Worm (Caenorhabditis elegans): ENCODE data around the gene cyp-35A5.

DNA sequence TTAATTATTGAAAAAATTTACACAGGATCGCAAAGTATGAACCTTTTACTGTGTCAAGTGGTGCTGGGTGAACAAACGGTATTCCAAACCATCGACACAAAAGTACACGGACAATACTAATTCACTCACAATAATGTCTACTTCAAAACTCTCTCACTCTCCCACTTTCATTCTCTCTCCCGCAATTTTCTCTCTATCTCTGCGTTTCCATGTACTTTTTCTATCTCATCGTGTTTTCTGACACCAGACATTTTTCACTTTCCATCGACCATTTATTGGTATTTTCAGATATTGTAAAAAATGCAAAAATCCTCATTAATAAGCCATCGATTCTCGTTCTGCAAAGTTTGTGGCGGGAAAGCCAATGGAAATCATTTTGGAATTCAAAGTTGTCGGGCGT lies 30.3 kb upstream of the cyp-35A5 start, which contains the start of gene nhr-156:
- TF ChIP-seq nhr-77 (tag; optimal IDR thresholded peaks at IDR 0.05) = no peak
- TF ChIP-seq nhr-237 (tag; optimal IDR thresholded peaks at IDR 0.05) = no peak
- TF ChIP-seq mxl-2 (GFP tag; conservative IDR thresholded peaks at IDR 0.05) = no peak
- no peak for TF ChIP-seq ama-1 (optimal IDR thresholded peaks at IDR 0.05)
- TF ChIP-seq aly-2 (tag; optimal IDR thresholded peaks at IDR 0.05) = no peak
- no peak for TF ChIP-seq unc-62 (GFP tag; optimal IDR thresholded peaks at IDR 0.05 in 1 of 2)
- TF ChIP-seq unc-62 (tag; optimal IDR thresholded peaks at IDR 0.05) = no peak
- TF ChIP-seq arid-1 (GFP tag; conservative IDR thresholded peaks at IDR 0.05) = no peak
- no peak for TF ChIP-seq dmd-8 (GFP tag; IDR thresholded peaks at IDR 0.05)
- TF ChIP-seq dmd-9 (GFP tag; IDR thresholded peaks at IDR 0.05) = no peak
- TF ChIP-seq fos-1 (tag; optimal IDR thresholded peaks at IDR 0.05) = no peak
- TF ChIP-seq skn-1 (tag; optimal IDR thresholded peaks at IDR 0.05) = no peak
- TF ChIP-seq nhr-25 (tag; optimal IDR thresholded peaks at IDR 0.05; ENCODE audit: borderline replicate concordance, insufficient read depth) = no peak
- TF ChIP-seq lin-38 (GFP tag; IDR thresholded peaks at IDR 0.05) = no peak
